Worm (Caenorhabditis elegans): Measurements from ENCODE around the gene srz-75.
"Not testable (repeated sequence)": the region's sequence is repeated elsewhere in the genome, so short reads cannot be mapped to it uniquely, and the experiment has no call there.

The srz-75 gene

DNA sequence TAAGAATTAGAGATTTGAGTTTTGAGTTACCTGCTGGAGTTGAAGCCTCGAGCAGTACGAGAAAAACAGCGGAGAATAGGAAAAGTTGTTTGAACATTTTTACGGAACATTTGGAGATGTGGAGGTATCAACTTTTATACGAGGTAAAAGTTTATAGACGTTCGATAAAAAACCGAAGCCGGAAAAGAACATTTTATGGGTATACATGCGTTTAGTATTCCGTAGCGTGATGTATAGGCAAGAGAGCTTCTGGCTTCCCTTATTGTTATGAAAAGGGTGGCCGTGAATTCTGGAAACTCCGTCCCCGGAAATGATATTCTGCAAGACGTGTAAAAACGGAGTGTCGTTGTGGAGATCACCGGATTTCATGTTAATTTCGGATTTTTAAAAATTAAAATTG, 29.8 kb upstream of the srz-75 start, which contains the start of gene K03D3.5:
Gene K03D3.5 (minus strand): TSS at position 101 of the 400 bp plus-strand sequence.
- TF ChIP-seq med-1 (GFP tag; optimal IDR thresholded peaks at IDR 0.05; ENCODE audit: insufficient read depth) (no peak), ztf-23 (GFP tag; IDR thresholded peaks at IDR 0.05) (no peak), klf-2 (GFP tag; conservative IDR thresholded peaks at IDR 0.05) (no peak), cog-1 (tag; optimal IDR thresholded peaks at IDR 0.05) (no peak), T22C8.4 (GFP tag; IDR thresholded peaks at IDR 0.05) (no peak)

DNA sequence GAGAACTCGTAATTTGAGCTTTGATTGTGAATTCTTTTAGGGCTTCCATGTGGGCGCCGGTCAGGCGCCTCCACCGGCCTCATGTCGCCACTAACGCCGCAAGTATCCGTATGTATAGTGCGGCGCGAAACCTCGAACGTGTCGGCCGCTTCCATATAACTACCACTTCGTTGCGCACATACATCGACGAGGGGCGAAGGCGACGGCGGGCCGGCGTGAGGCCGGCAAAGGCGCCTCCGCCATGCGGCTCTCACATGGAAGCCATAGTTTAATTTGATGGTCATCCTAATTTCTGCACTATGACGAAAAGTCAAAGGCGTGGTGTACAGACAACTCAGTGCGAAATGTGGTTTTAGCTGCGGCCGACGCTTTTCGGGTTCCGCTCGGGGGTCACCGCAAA, 19.5 kb upstream of the srz-75 start:
- no peak for TF ChIP-seq ztf-23 (GFP tag; IDR thresholded peaks at IDR 0.05)
- TF ChIP-seq tab-1 (GFP tag; IDR thresholded peaks at IDR 0.05): no peak
- TF ChIP-seq T22C8.4 (GFP tag; IDR thresholded peaks at IDR 0.05): no peak
- TF ChIP-seq ref-1 (GFP tag; conservative IDR thresholded peaks at IDR 0.05): no peak
- TF ChIP-seq ztf-29 (GFP tag; IDR thresholded peaks at IDR 0.05): no peak
- TF ChIP-seq klf-2 (GFP tag; conservative IDR thresholded peaks at IDR 0.05): no peak
- no peak for TF ChIP-seq med-1 (GFP tag; optimal IDR thresholded peaks at IDR 0.05; ENCODE audit: insufficient read depth)
- no peak for TF ChIP-seq cog-1 (tag; optimal IDR thresholded peaks at IDR 0.05)
- TF ChIP-seq flt-1 (GFP tag; IDR thresholded peaks at IDR 0.05): no peak

DNA sequence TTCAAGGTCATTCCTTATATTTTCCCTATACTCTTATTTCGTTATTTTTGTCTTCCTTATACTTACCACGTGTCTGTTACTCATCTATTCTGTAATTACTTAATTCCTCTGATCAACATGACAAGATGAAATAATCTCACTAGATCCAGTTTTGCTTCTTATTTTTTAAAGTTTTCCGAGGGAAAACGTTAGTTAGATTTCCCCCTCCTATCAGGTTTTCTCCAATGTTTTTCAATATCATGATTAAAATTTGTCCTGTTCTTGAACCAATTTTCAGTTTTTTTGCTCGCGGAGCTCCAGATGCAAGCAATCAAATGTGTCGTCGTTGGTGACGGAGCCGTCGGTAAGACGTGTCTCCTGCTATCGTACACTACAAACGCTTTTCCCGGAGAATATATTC, 17.3 kb upstream of the srz-75 start, which contains the start of gene rac-2:
Gene rac-2 (plus strand): TSS at position 301 of the 400 bp plus-strand sequence.
- TF ChIP-seq flt-1, ztf-23, tab-1 (GFP tag; IDR thresholded peaks at IDR 0.05): not testable (repeated sequence)

DNA sequence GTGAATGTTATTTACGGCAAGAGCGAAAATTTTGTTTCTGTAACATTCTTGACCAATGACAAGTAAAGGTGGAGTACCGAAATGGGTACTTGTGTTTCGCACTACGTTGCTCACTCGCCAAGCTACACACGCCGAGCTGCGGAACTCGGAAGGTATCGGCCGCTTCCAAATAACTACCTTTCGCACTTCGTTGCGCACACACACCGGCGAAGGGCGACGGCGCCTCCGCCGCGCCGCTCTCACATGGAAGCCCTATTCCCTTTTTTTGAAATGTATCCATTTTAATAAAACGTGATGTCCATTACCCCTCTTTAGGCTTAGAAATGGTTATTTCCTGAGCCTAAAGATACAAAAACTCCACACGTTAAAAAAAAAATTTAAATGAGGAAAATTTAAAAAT, 16.3 kb upstream of the srz-75 start:
- TF ChIP-seq T22C8.4 (GFP tag; IDR thresholded peaks at IDR 0.05) (no peak), ztf-29 (GFP tag; IDR thresholded peaks at IDR 0.05) (no peak), med-1 (GFP tag; optimal IDR thresholded peaks at IDR 0.05; ENCODE audit: insufficient read depth) (no peak), tab-1 (GFP tag; IDR thresholded peaks at IDR 0.05) (no peak), flt-1 (GFP tag; IDR thresholded peaks at IDR 0.05) (no peak), ref-1 (GFP tag; conservative IDR thresholded peaks at IDR 0.05) (no peak), ztf-23 (GFP tag; IDR thresholded peaks at IDR 0.05) (no peak), cog-1 (tag; optimal IDR thresholded peaks at IDR 0.05) (no peak), klf-2 (GFP tag; conservative IDR thresholded peaks at IDR 0.05) (no peak)

DNA sequence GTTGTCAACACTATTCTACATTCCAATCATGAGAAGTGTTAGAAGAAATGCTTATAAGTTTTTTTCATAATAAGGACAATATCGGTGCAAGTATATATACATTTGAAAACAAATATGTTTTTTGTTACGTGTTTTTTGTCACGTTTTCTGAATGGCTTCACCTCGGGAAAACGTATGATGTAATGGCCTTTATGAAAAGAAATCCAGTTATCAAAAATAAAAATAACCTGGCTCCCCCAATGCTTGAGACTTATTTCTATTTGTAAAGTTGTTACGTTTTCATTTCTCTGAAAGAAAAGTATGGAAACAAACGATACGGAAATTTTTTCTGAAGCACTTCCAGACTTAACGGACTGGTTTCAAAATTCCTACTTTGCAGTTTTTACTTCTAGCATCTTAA, 8.2 kb upstream of the srz-75 start, which contains the start of gene srz-72:
Gene srz-72 (plus strand): TSS at position 301 of the 400 bp plus-strand sequence.
- no peak for TF ChIP-seq T22C8.4 (GFP tag; IDR thresholded peaks at IDR 0.05)
- TF ChIP-seq cog-1 (tag; optimal IDR thresholded peaks at IDR 0.05): no peak
- no peak for TF ChIP-seq ztf-29 (GFP tag; IDR thresholded peaks at IDR 0.05)
- TF ChIP-seq ztf-23 (GFP tag; IDR thresholded peaks at IDR 0.05): no peak
- TF ChIP-seq ref-1 (GFP tag; conservative IDR thresholded peaks at IDR 0.05): no peak
- TF ChIP-seq med-1 (GFP tag; optimal IDR thresholded peaks at IDR 0.05; ENCODE audit: insufficient read depth): no peak
- TF ChIP-seq klf-2 (GFP tag; conservative IDR thresholded peaks at IDR 0.05): no peak
- no peak for TF ChIP-seq flt-1 (GFP tag; IDR thresholded peaks at IDR 0.05)
- no peak for TF ChIP-seq tab-1 (GFP tag; IDR thresholded peaks at IDR 0.05)

DNA sequence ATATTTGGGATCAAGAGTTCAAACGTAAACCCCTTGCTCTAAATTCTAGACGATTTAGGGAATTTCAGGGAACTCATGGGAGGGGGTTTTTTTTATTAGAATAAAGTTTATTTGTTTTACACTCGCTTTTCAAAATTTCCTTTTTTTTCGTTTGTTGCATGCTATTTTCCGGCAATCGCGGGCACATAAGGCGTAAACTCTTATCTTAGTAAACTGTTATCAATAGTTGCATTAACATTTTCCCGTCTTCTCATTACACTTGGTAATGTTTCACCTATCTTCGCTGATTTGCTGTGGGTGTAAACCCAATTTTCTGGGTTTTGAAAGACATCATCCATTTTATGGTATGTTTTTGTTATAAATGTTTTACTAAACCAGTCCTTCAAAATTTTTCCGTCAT, 3.2 kb upstream of the srz-75 start:
- TF ChIP-seq tab-1 (GFP tag; IDR thresholded peaks at IDR 0.05): no peak
- TF ChIP-seq ztf-23 (GFP tag; IDR thresholded peaks at IDR 0.05): no peak
- TF ChIP-seq T22C8.4 (GFP tag; IDR thresholded peaks at IDR 0.05): no peak
- TF ChIP-seq med-1 (GFP tag; optimal IDR thresholded peaks at IDR 0.05; ENCODE audit: insufficient read depth): no peak
- TF ChIP-seq cog-1 (tag; optimal IDR thresholded peaks at IDR 0.05): no peak
- no peak for TF ChIP-seq ztf-29 (GFP tag; IDR thresholded peaks at IDR 0.05)
- no peak for TF ChIP-seq flt-1 (GFP tag; IDR thresholded peaks at IDR 0.05)
- TF ChIP-seq ref-1 (GFP tag; conservative IDR thresholded peaks at IDR 0.05): no peak
- no peak for TF ChIP-seq klf-2 (GFP tag; conservative IDR thresholded peaks at IDR 0.05)

DNA sequence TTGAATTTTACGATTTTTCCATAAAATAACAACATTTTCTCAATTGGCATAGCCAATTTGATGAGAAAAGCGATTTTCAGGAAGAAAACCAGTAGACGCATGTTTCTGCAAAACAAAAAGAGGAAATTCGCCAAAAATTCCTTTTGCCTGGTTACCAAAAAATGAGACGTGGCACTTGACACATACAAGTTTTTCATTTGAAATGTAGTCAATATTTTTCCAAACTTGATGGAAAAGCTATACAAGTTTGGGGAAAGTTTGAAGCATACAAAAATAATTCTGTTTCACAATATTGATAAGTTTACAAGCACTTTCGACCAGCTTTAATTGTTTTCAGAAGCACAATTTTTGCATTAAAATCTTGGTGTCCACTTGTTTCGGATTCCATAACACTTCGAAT, 10.0 kb downstream of the srz-75 start, which contains the start of gene clec-191:
Gene clec-191 (minus strand): TSS at position 101 of the 400 bp plus-strand sequence.
- TF ChIP-seq med-1 (GFP tag; optimal IDR thresholded peaks at IDR 0.05; ENCODE audit: insufficient read depth): no peak
- no peak for TF ChIP-seq T22C8.4 (GFP tag; IDR thresholded peaks at IDR 0.05)
- no peak for TF ChIP-seq ztf-29 (GFP tag; IDR thresholded peaks at IDR 0.05)
- TF ChIP-seq tab-1 (GFP tag; IDR thresholded peaks at IDR 0.05): no peak

DNA sequence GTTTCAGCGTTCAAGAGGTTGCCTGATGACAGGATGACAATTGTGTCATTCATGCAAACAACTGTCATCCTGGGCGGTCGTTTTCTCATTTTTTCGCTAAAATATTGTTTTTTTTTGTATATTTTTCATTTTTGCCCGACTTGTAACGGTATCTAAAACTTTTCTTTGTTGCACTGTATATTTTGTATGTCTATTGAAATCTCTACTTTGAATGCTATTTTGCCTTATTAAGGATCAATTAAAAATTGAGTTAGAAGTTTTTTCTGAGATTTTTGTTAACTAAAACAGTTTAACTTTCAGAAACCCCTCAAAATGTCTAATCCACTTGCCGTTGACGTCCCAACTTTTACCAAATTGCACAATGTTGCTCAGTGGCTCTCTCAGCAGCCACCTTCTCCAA, 12.7 kb downstream of the srz-75 start, which contains the start of gene ccch-2:
Gene ccch-2 (plus strand): TSS at position 301 of the 400 bp plus-strand sequence.
- no peak for TF ChIP-seq klf-2 (GFP tag; conservative IDR thresholded peaks at IDR 0.05)
- TF ChIP-seq ref-1 (GFP tag; conservative IDR thresholded peaks at IDR 0.05): no peak
- no peak for TF ChIP-seq T22C8.4 (GFP tag; IDR thresholded peaks at IDR 0.05)
- no peak for TF ChIP-seq tab-1 (GFP tag; IDR thresholded peaks at IDR 0.05)
- no peak for TF ChIP-seq ztf-23 (GFP tag; IDR thresholded peaks at IDR 0.05)
- no peak for TF ChIP-seq ztf-29 (GFP tag; IDR thresholded peaks at IDR 0.05)
- no peak for TF ChIP-seq cog-1 (tag; optimal IDR thresholded peaks at IDR 0.05)
- TF ChIP-seq med-1 (GFP tag; optimal IDR thresholded peaks at IDR 0.05; ENCODE audit: insufficient read depth): no peak
- TF ChIP-seq flt-1 (GFP tag; IDR thresholded peaks at IDR 0.05): no peak

DNA sequence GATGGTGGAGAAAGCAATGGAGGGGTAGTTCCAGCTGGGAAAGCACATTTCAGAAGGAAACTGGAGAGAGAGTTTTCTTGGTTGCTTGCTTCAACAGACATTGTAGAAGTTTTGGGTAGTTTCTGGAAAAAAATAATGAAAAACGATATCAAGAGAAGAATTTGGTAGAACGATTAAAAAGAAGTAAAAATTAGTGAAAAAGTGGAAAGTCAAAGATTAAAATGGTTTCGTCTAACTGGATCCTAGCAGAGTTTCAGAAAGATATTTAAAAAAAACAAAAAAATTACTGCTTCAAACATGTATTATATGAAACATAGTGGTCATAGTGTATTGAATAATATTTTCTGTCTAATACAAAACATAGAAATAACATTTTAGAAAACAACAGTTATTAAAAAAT, 13.4 kb downstream of the srz-75 start, which contains the start of gene F38C2.7:
Gene F38C2.7 (minus strand): TSS at position 101 of the 400 bp plus-strand sequence.
- no peak for TF ChIP-seq ztf-29 (GFP tag; IDR thresholded peaks at IDR 0.05)
- no peak for TF ChIP-seq klf-2 (GFP tag; conservative IDR thresholded peaks at IDR 0.05)
- no peak for TF ChIP-seq ztf-23 (GFP tag; IDR thresholded peaks at IDR 0.05)
- no peak for TF ChIP-seq T22C8.4 (GFP tag; IDR thresholded peaks at IDR 0.05)
- no peak for TF ChIP-seq ref-1 (GFP tag; conservative IDR thresholded peaks at IDR 0.05)
- TF ChIP-seq med-1 (GFP tag; optimal IDR thresholded peaks at IDR 0.05; ENCODE audit: insufficient read depth): no peak
- TF ChIP-seq flt-1 (GFP tag; IDR thresholded peaks at IDR 0.05): no peak
- no peak for TF ChIP-seq tab-1 (GFP tag; IDR thresholded peaks at IDR 0.05)
- TF ChIP-seq cog-1 (tag; optimal IDR thresholded peaks at IDR 0.05): no peak

DNA sequence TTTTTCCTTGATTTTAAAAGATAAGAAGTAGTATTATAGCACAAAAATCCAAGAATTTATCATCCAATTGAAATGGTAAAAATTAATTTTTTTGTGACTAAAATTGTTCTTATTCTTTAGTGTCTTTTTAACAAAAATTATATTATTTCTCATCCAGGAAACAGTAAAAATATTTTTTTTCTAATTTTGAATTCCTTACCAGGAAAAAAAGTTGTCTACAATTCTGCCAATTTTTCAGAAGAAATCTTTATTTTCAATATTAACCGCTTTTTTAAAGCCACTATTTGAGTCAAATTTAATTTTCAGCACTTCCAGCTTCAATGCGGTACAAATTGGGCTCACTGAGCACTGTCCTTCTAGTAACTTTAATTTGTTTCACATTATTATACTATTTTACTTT, 19.7 kb downstream of the srz-75 start, which contains the start of gene F38C2.4:
Gene F38C2.4 (plus strand): TSS at position 301 of the 400 bp plus-strand sequence.
- TF ChIP-seq cog-1 (tag; optimal IDR thresholded peaks at IDR 0.05) (no peak), T22C8.4 (GFP tag; IDR thresholded peaks at IDR 0.05) (no peak), ztf-23 (GFP tag; IDR thresholded peaks at IDR 0.05) (no peak), klf-2 (GFP tag; conservative IDR thresholded peaks at IDR 0.05) (no peak), med-1 (GFP tag; optimal IDR thresholded peaks at IDR 0.05; ENCODE audit: insufficient read depth) (no peak), tab-1 (GFP tag; IDR thresholded peaks at IDR 0.05) (no peak), ztf-29 (GFP tag; IDR thresholded peaks at IDR 0.05) (no peak), ref-1 (GFP tag; conservative IDR thresholded peaks at IDR 0.05) (no peak), flt-1 (GFP tag; IDR thresholded peaks at IDR 0.05) (no peak)

Data from whole organism, midembryonic.